Worm (Caenorhabditis elegans) whole organism, early embryonic: ENCODE data around the gene Y116A8C.19.

ENCODE experiments used
- hnd-1 ChIP-seq: sonication (generic microtip); optimal IDR thresholded peaks from 2 replicates; lab custom pipeline; 2016; ENCODE audit warnings: missing genetic modification characterization, missing compliant biosample characterization
- pes-1 ChIP-seq: fragments of 200-800 bp; sonication (Bioruptor generic); IDR thresholded peaks from 2 replicates; pipeline ENCODE4 v1.3.6; 2022; ENCODE audit warnings: missing genetic modification reagents, missing genetic modification characterization, missing compliant biosample characterization
- tbx-11 ChIP-seq: fragments of 200-800 bp; sonication (Bioruptor generic); IDR thresholded peaks from 2 replicates; pipeline ENCODE4 v1.3.6; 2022; ENCODE audit warnings: missing genetic modification characterization, missing compliant biosample characterization

- TF ChIP-seq pes-1 (no peak), hnd-1 (no peak), tbx-11 (GFP tag; lab: Robert Waterston, UW) (no peak)
Measured at ce11 chrIV:17030494-17030893, 9.0 kb downstream of the Y116A8C.19 start, which contains the start of gene nhr-229.
